Worm (Caenorhabditis elegans) whole organism, L2 larva: ENCODE data around the gene ctps-1.

Experiments
- F13H6.1 ChIP-seq: sonication (generic microtip); optimal IDR thresholded peaks from 2 replicates; lab custom pipeline; 2016; ENCODE audit warnings: missing genetic modification characterization, missing compliant biosample characterization
- R02D3.7 ChIP-seq: fragments of 150-350 bp; optimal IDR thresholded peaks from 2 replicates; lab custom pipeline; 2014; ENCODE audit warnings: missing biosample characterization, missing genetic modification characterization
- Y55F3AM.14 ChIP-seq: fragments of 200-800 bp; sonication (Bioruptor generic); optimal IDR thresholded peaks from 2 replicates; lab custom pipeline; 2018; ENCODE audit warnings: mild to moderate bottlenecking, missing genetic modification characterization, missing compliant biosample characterization
- alr-1 ChIP-seq: fragments of 150-350 bp; optimal IDR thresholded peaks from 2 replicates; lab custom pipeline; 2014; ENCODE audit warnings: missing biosample characterization, missing genetic modification characterization
- aly-2 ChIP-seq: fragments of 150-350 bp; optimal IDR thresholded peaks from 2 replicates; lab custom pipeline; 2014; ENCODE audit warnings: missing biosample characterization, missing genetic modification characterization
- ama-1 ChIP-seq: fragments of 150-350 bp; optimal IDR thresholded peaks from 2 replicates; lab custom pipeline; 2018; ENCODE audit warnings: inconsistent platforms
- blmp-1 ChIP-seq: sonication (generic microtip); optimal IDR thresholded peaks from 2 replicates; lab custom pipeline; 2017; ENCODE audit warnings: missing genetic modification characterization, mild to moderate bottlenecking, missing compliant biosample characterization, antibody characterized with exemption, moderate library complexity; ENCODE audit not compliant: insufficient read depth
- ceh-16 ChIP-seq: fragments of 150-350 bp; optimal IDR thresholded peaks from 2 replicates; lab custom pipeline; 2014; ENCODE audit warnings: missing biosample characterization, missing genetic modification characterization
- ceh-82 ChIP-seq: fragments of 150-350 bp; optimal IDR thresholded peaks from 2 replicates; lab custom pipeline; 2014; ENCODE audit warnings: missing biosample characterization, missing genetic modification characterization
- crh-2 ChIP-seq: sonication (generic microtip); optimal IDR thresholded peaks from 2 replicates; lab custom pipeline; 2017; ENCODE audit warnings: missing biosample characterization, missing genetic modification characterization
- dmd-4 ChIP-seq: sonication (generic microtip); optimal IDR thresholded peaks from 2 replicates; lab custom pipeline; 2017; ENCODE audit warnings: missing biosample characterization, missing genetic modification characterization
- egl-27 ChIP-seq: sonication (generic microtip); optimal IDR thresholded peaks from 3 replicates; lab custom pipeline; 2017; ENCODE audit warnings: missing biosample characterization, missing genetic modification reagents, missing genetic modification characterization
- elt-1 ChIP-seq: fragments of 150-350 bp; optimal IDR thresholded peaks from 2 replicates; lab custom pipeline; 2014; ENCODE audit warnings: missing biosample characterization, missing genetic modification characterization
- elt-3 ChIP-seq: sonication (generic microtip); optimal IDR thresholded peaks from 2 replicates; lab custom pipeline; 2017; ENCODE audit warnings: missing biosample characterization, missing genetic modification characterization
- fos-1 ChIP-seq: fragments of 150-350 bp; optimal IDR thresholded peaks from 2 replicates; lab custom pipeline; 2014; ENCODE audit warnings: missing biosample characterization, missing genetic modification characterization
- gmeb-1 ChIP-seq: fragments of 150-350 bp; optimal IDR thresholded peaks from 2 replicates; lab custom pipeline; 2014; ENCODE audit warnings: missing biosample characterization, missing genetic modification characterization
- lin-11 ChIP-seq: fragments of 150-350 bp; sonication (generic microtip); optimal IDR thresholded peaks from 2 replicates; lab custom pipeline; 2014; ENCODE audit warnings: missing biosample characterization, missing genetic modification characterization, inconsistent platforms, mixed read lengths
- lin-13 ChIP-seq: fragments of 150-350 bp; optimal IDR thresholded peaks from 2 replicates; lab custom pipeline; 2014; ENCODE audit warnings: missing biosample characterization, missing genetic modification reagents, missing genetic modification characterization
- lin-39 ChIP-seq: fragments of 150-350 bp; optimal IDR thresholded peaks from 2 replicates; lab custom pipeline; 2014; ENCODE audit warnings: missing biosample characterization, missing genetic modification reagents, missing genetic modification characterization
- mab-5 ChIP-seq: fragments of 150-350 bp; optimal IDR thresholded peaks from 2 replicates; lab custom pipeline; 2014; ENCODE audit warnings: missing biosample characterization, missing genetic modification characterization
- mbf-1 ChIP-seq: sonication (generic microtip); optimal IDR thresholded peaks from 2 replicates; lab custom pipeline; 2017; ENCODE audit warnings: missing biosample characterization, missing genetic modification characterization
- mdl-1 ChIP-seq, 2 experiments: fragments of 150-350 bp in 1 of 2; sonication (generic microtip) in 1 of 2; optimal IDR thresholded peaks; 2 replicates each; lab custom pipeline; 2017; ENCODE audit warnings: missing biosample characterization in 2 of 2, missing genetic modification characterization in 2 of 2
- nhr-21 ChIP-seq: fragments of 150-350 bp; optimal IDR thresholded peaks from 2 replicates; lab custom pipeline; 2014; ENCODE audit warnings: missing biosample characterization, missing genetic modification characterization
- nhr-237 ChIP-seq: fragments of 150-350 bp; optimal IDR thresholded peaks from 2 replicates; lab custom pipeline; 2014; ENCODE audit warnings: missing biosample characterization, missing genetic modification characterization
- nhr-77 ChIP-seq: fragments of 150-350 bp; optimal IDR thresholded peaks from 2 replicates; lab custom pipeline; 2014; ENCODE audit warnings: missing biosample characterization, missing genetic modification characterization
- peb-1 ChIP-seq: fragments of 150-350 bp; optimal IDR thresholded peaks from 2 replicates; lab custom pipeline; 2014; ENCODE audit warnings: missing biosample characterization, missing genetic modification characterization
- sem-4 ChIP-seq: fragments of 150-350 bp; optimal IDR thresholded peaks from 2 replicates; lab custom pipeline; 2014; ENCODE audit warnings: missing biosample characterization, missing genetic modification reagents, missing genetic modification characterization
- skn-1 ChIP-seq: sonication (generic microtip); optimal IDR thresholded peaks from 2 replicates; lab custom pipeline; 2017; ENCODE audit warnings: missing biosample characterization, missing genetic modification characterization
- sma-9 ChIP-seq, 2 experiments: fragments of 150-350 bp in 1 of 2; sonication (generic microtip) in 1 of 2; optimal IDR thresholded peaks; 2 replicates each; lab custom pipeline; 2014 to 2016; ENCODE audit warnings: missing genetic modification characterization in 2 of 2, mild to moderate bottlenecking in 1 of 2, missing biosample characterization in 1 of 2, missing compliant biosample characterization in 1 of 2, missing genetic modification reagents in 1 of 2, moderate library complexity in 1 of 2
- snpc-4 ChIP-seq: fragments of 150-350 bp; optimal IDR thresholded peaks from 2 replicates; lab custom pipeline; 2014; ENCODE audit warnings: missing biosample characterization, missing genetic modification characterization
- unc-39 ChIP-seq: fragments of 150-350 bp; optimal IDR thresholded peaks from 2 replicates; lab custom pipeline; 2014; ENCODE audit warnings: missing biosample characterization, missing genetic modification characterization
- unc-62 ChIP-seq: fragments of 150-350 bp; optimal IDR thresholded peaks from 2 replicates; lab custom pipeline; 2014; ENCODE audit warnings: missing biosample characterization, missing genetic modification reagents, missing genetic modification characterization
- zag-1 ChIP-seq: fragments of 150-350 bp; optimal IDR thresholded peaks from 2 replicates; lab custom pipeline; 2014; ENCODE audit warnings: missing biosample characterization, missing genetic modification characterization
- ztf-1 ChIP-seq: fragments of 200-800 bp; sonication (Bioruptor generic); conservative IDR thresholded peaks from 2 replicates; pipeline ENCODE4 v1.3.6; 2022; ENCODE audit warnings: missing genetic modification characterization, missing compliant biosample characterization
- ztf-4 ChIP-seq: fragments of 150-350 bp; optimal IDR thresholded peaks from 2 replicates; lab custom pipeline; 2014; ENCODE audit warnings: missing biosample characterization, missing genetic modification characterization

The ctps-1 gene

ce11 chrV:16745214-16745613 lies 49.5 kb upstream of the ctps-1 start:
- TF ChIP-seq unc-39 (no peak), ztf-4 (tag; lab: Kevin White, UChicago) (no peak), ceh-82 (tag; lab: Kevin White, UChicago) (no peak), dmd-4 (no peak), peb-1 (no peak), gmeb-1 (tag; lab: Kevin White, UChicago) (no peak), mab-5 (tag; lab: Kevin White, UChicago) (no peak)
- TF ChIP-seq, all 48 proteins: peak for 0

DNA sequence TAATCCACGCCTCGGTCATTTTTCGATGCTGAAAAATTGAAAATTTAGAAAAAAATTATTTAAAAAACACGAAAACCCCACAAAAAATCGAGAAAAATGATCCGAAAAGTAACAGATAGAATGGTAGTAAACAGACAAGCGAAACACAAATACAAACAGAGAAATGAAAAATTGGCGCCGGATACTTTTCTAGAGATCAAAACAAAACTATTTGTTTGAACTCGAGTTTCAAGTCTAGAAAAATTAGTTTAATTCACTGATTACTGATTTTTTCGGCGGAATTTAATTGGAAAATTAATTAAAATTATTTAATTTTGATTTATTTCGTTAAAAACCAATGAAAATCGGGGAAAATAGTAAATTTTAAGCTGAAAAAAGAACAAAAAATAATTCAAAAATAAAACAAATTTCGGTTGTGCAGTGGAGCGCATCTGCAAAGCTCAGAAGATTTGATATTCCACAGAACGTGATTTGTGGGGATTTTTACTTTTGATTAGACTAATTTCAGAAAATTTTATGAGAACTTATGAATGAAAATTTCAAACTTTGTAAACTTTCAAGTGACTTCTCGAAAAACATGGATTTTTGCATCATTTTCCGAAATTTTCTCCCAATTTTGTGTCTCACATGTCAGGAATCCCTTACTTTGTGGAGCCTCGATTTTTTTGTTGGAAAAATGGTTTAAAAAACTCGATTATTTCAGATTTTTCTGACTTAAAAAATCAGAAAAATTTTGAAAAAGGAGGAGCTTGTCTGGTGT lies 48.3 kb upstream of the ctps-1 start, which contains the start of gene gyg-2:
Gene gyg-2, minus strand, starts transcription at position 28 of the 760 bp plus-strand sequence.
- no peak for TF ChIP-seq egl-27 (tag; lab: Kevin White, UChicago)
- TF ChIP-seq peb-1 = no peak
- no peak for TF ChIP-seq unc-62
- no peak for TF ChIP-seq crh-2 (tag; lab: Kevin White, UChicago)
- TF ChIP-seq F13H6.1 (tag; lab: Kevin White, UChicago) = no peak
- no peak for TF ChIP-seq ceh-82 (tag; lab: Kevin White, UChicago)
- no peak for TF ChIP-seq ceh-16 (tag; lab: Kevin White, UChicago)
- TF ChIP-seq mdl-1 (tag; optimal IDR thresholded peaks at IDR 0.05; lab: Kevin White, UChicago) = no peak
- no peak for TF ChIP-seq unc-39
- TF ChIP-seq skn-1 (tag; lab: Kevin White, UChicago) = no peak
- no peak for TF ChIP-seq ztf-1 (GFP tag; lab: Robert Waterston, UW)
- TF ChIP-seq zag-1 (tag; lab: Kevin White, UChicago) = no peak
- TF ChIP-seq nhr-237 = no peak
- no peak for TF ChIP-seq lin-39 (tag; lab: Kevin White, UChicago)
- no peak for TF ChIP-seq R02D3.7 (tag; lab: Kevin White, UChicago)
- no peak for TF ChIP-seq gmeb-1 (tag; lab: Kevin White, UChicago)
- TF ChIP-seq nhr-21 (tag; lab: Kevin White, UChicago) = no peak
- no peak for TF ChIP-seq lin-11

ce11 chrV:16747031-16747672 lies 47.5 kb upstream of the ctps-1 start, which contains the start of gene dkf-2:
TSS of gene dkf-2 (plus strand) at chrV:16747622.
- TF ChIP-seq lin-13 (GFP tag; lab: Kevin White, UChicago) (no peak), blmp-1 (no peak), gmeb-1 (tag; lab: Kevin White, UChicago) (no peak), aly-2 (no peak), sem-4 (tag; lab: Kevin White, UChicago) (no peak), elt-3 (tag; lab: Kevin White, UChicago) (no peak), peb-1 (no peak), alr-1 (tag; lab: Kevin White, UChicago) (no peak), sma-9 (GFP tag; optimal IDR thresholded peaks at IDR 0.05; lab: Kevin White, UChicago) (no peak), sma-9 (tag; optimal IDR thresholded peaks at IDR 0.05; lab: Kevin White, UChicago) (no peak), ama-1 (lab: Kevin White, UChicago) (no peak), nhr-21 (tag; lab: Kevin White, UChicago) (no peak), Y55F3AM.14 (GFP tag; lab: Kevin White, UChicago) (no peak), mbf-1 (tag; lab: Kevin White, UChicago) (no peak), nhr-77 (tag; lab: Kevin White, UChicago) (no peak), ceh-82 (tag; lab: Kevin White, UChicago) (no peak), lin-11 (no peak), unc-62 (no peak), elt-1 (tag; lab: Kevin White, UChicago) (no peak), snpc-4 (no peak), fos-1 (tag; lab: Kevin White, UChicago) (no peak)

ce11 chrV:16749473-16749872 lies 45.2 kb upstream of the ctps-1 start:
- no peak for TF ChIP-seq aly-2
